Worm (Caenorhabditis elegans) whole organism, L2 larva: ENCODE data around the gene nhr-235.

ENCODE experiments used
- lin-39 ChIP-seq: fragments of 150-350 bp; optimal IDR thresholded peaks from 2 replicates; lab custom pipeline; 2014; ENCODE audit warnings: missing biosample characterization, missing genetic modification reagents, missing genetic modification characterization
- lsy-2 ChIP-seq, 2 experiments: fragments of 150-350 bp in 1 of 2; sonication (generic microtip) in 1 of 2; optimal IDR thresholded peaks; 2 replicates each; lab custom pipeline; 2014 to 2017; ENCODE audit warnings: missing biosample characterization in 2 of 2, missing genetic modification characterization in 2 of 2
- skn-1 ChIP-seq: sonication (generic microtip); optimal IDR thresholded peaks from 2 replicates; lab custom pipeline; 2017; ENCODE audit warnings: missing biosample characterization, missing genetic modification characterization

ce11 chrII:12654447-12654846 lies 14.0 kb downstream of the nhr-235 start, which contains the start of gene rgs-4:
- no peak for TF ChIP-seq lin-39 (tag; lab: Kevin White, UChicago)
- no peak for TF ChIP-seq skn-1 (tag; lab: Kevin White, UChicago)
- no peak for TF ChIP-seq lsy-2 (tag; optimal IDR thresholded peaks at IDR 0.05; lab: Kevin White, UChicago)
